Worm (Caenorhabditis elegans): ENCODE results near the gene ZK829.3.

ZK829.3 gene

DNA sequence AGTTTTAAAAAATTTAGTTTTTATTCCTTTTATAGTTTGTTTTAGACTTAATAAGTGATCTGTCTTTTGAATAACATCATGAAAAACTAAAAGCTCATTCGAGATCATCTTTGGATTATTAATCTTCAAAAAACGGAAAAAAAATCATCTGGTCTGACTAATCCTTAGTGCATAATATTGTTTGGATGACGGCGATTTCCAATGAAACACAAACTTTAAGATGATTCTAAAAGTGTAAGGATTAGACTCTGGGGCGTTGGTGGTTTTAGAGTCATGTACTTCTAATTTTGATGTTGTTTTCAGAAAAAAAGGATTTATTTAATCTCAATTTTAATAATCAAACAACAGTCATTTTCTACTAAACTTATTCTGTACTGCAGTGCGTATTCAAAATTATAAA lies 52.2 kb downstream of the ZK829.3 start:
- no peak for TF ChIP-seq scrt-1 (GFP tag; IDR thresholded peaks at IDR 0.05)
